Worm (Caenorhabditis elegans) whole organism, young adult: ENCODE data around the gene F35C11.3.
A peak's percentile ranks its signal among the peaks of the same experiment; 100 is the strongest.

Source experiments
- B0336.3 ChIP-seq: fragments of 200-800 bp; sonication (Bioruptor generic); IDR thresholded peaks from 2 replicates; pipeline ENCODE4 v1.3.6; 2022; ENCODE audit warnings: missing genetic modification characterization, missing compliant biosample characterization
- C06A6.2 ChIP-seq: fragments of 200-800 bp; sonication (Bioruptor generic); conservative IDR thresholded peaks from 2 replicates; pipeline ENCODE4 v1.3.6; 2022; ENCODE audit warnings: missing genetic modification characterization, missing compliant biosample characterization
- D2030.7 ChIP-seq: fragments of 200-800 bp; sonication (Bioruptor generic); IDR thresholded peaks from 2 replicates; pipeline ENCODE4 v1.3.6; 2022; ENCODE audit warnings: missing genetic modification reagents, missing genetic modification characterization, missing compliant biosample characterization
- F33H1.4 ChIP-seq: fragments of 200-800 bp; sonication (Bioruptor generic); IDR thresholded peaks from 2 replicates; pipeline ENCODE4 v1.3.6; 2022; ENCODE audit warnings: missing genetic modification reagents, missing genetic modification characterization, missing compliant biosample characterization
- F37B4.10 ChIP-seq: fragments of 200-800 bp; sonication (Bioruptor generic); IDR thresholded peaks from 2 replicates; pipeline ENCODE4 v1.3.6; 2022; ENCODE audit warnings: missing genetic modification characterization, missing compliant biosample characterization
- F49E8.2 ChIP-seq: sonication (generic microtip); optimal IDR thresholded peaks from 3 replicates; lab custom pipeline; 2017; ENCODE audit warnings: missing genetic modification characterization, mild to moderate bottlenecking, missing compliant biosample characterization, antibody characterized with exemption, moderate library complexity; ENCODE audit not compliant: insufficient read depth
- F57A8.1 ChIP-seq: fragments of 200-800 bp; sonication (Bioruptor generic); optimal IDR thresholded peaks from 2 replicates; lab custom pipeline; 2018; ENCODE audit warnings: mild to moderate bottlenecking, missing genetic modification characterization, moderate library complexity, missing compliant biosample characterization
- Y79H2A.3 ChIP-seq: fragments of 200-800 bp; sonication (Bioruptor generic); conservative IDR thresholded peaks from 2 replicates; pipeline ENCODE4 v1.3.6; 2022; ENCODE audit warnings: missing genetic modification reagents, missing genetic modification characterization, missing compliant biosample characterization
- akir-1 ChIP-seq: fragments of 200-800 bp; sonication (Bioruptor generic); optimal IDR thresholded peaks from 2 replicates; lab custom pipeline; 2018; ENCODE audit warnings: mild to moderate bottlenecking, missing genetic modification characterization, moderate library complexity, missing compliant biosample characterization
- ama-1 ChIP-seq, 3 experiments: fragments of 150-350 bp in 1 of 3; sonication (generic microtip) in 2 of 3; optimal IDR thresholded peaks; 2 replicates each; lab custom pipeline; 2014 to 2018; ENCODE audit warnings: missing biosample characterization in 2 of 3, missing genetic modification characterization in 2 of 3, missing genetic modification reagents in 2 of 3
- aptf-3 ChIP-seq: fragments of 200-800 bp; sonication (Bioruptor generic); IDR thresholded peaks from 2 replicates; pipeline ENCODE4 v1.3.6; 2022; ENCODE audit warnings: missing genetic modification characterization, missing compliant biosample characterization
- athp-1 ChIP-seq: sonication (generic microtip); optimal IDR thresholded peaks from 2 replicates; lab custom pipeline; 2017; ENCODE audit warnings: mild to moderate bottlenecking, missing genetic modification characterization, missing compliant biosample characterization
- bed-1 ChIP-seq: fragments of 200-800 bp; sonication (Bioruptor generic); IDR thresholded peaks from 2 replicates; pipeline ENCODE4 v1.3.6; 2022; ENCODE audit warnings: missing genetic modification reagents, missing genetic modification characterization, missing compliant biosample characterization
- ceh-100 ChIP-seq: fragments of 200-800 bp; sonication (Bioruptor generic); IDR thresholded peaks from 2 replicates; pipeline ENCODE4 v1.3.6; 2022; ENCODE audit warnings: missing genetic modification reagents, missing genetic modification characterization, missing compliant biosample characterization
- ceh-58 ChIP-seq: fragments of 200-800 bp; sonication (Bioruptor generic); IDR thresholded peaks from 2 replicates; pipeline ENCODE4 v1.3.6; 2022; ENCODE audit warnings: missing genetic modification characterization, missing compliant biosample characterization
- chd-7 ChIP-seq: sonication (generic microtip); optimal IDR thresholded peaks from 2 replicates; lab custom pipeline; 2016; ENCODE audit warnings: mild to moderate bottlenecking, missing genetic modification characterization, moderate library complexity, missing compliant biosample characterization
- dpff-1 ChIP-seq: sonication (generic microtip); optimal IDR thresholded peaks from 2 replicates; lab custom pipeline; 2017; ENCODE audit warnings: mild to moderate bottlenecking, missing genetic modification characterization, missing compliant biosample characterization
- egl-44 ChIP-seq: fragments of 200-800 bp; sonication (Bioruptor generic); IDR thresholded peaks from 2 replicates; pipeline ENCODE4 v1.3.6; 2022; ENCODE audit warnings: missing genetic modification reagents, missing genetic modification characterization, missing compliant biosample characterization
- him-1 ChIP-seq: sonication (generic microtip); optimal IDR thresholded peaks from 2 replicates; lab custom pipeline; 2016; ENCODE audit warnings: missing genotype, missing genetic modification reagents, missing genetic modification characterization, missing compliant biosample characterization
- hmg-1.2 ChIP-seq: fragments of 200-800 bp; sonication (Bioruptor generic); IDR thresholded peaks from 2 replicates; pipeline ENCODE4 v1.3.6; 2022; ENCODE audit warnings: missing genetic modification reagents, missing genetic modification characterization, missing compliant biosample characterization
- hrde-1 ChIP-seq: sonication (generic microtip); optimal IDR thresholded peaks from 2 replicates; lab custom pipeline; 2016; ENCODE audit warnings: missing genetic modification characterization, mild to moderate bottlenecking, missing compliant biosample characterization, moderate library complexity, missing genotype, missing genetic modification reagents, borderline replicate concordance
- lag-1 ChIP-seq: fragments of 200-800 bp; sonication (Bioruptor generic); IDR thresholded peaks from 2 replicates; pipeline ENCODE4 v1.3.6; 2022; ENCODE audit warnings: missing genetic modification reagents, missing genetic modification characterization, missing compliant biosample characterization
- let-526 ChIP-seq: fragments of 200-800 bp; sonication (Bioruptor generic); IDR thresholded peaks from 2 replicates; pipeline ENCODE4 v1.3.6; 2022; ENCODE audit warnings: missing genetic modification reagents, missing genetic modification characterization, missing compliant biosample characterization
- let-607 ChIP-seq, 2 experiments: fragments of 200-800 bp in 1 of 2; sonication (Bioruptor generic) in 1 of 2; sonication (generic microtip) in 1 of 2; optimal IDR thresholded peaks; 2 replicates each; lab custom pipeline; 2016 to 2018; ENCODE audit warnings: mild to moderate bottlenecking in 2 of 2, missing compliant biosample characterization in 2 of 2, missing genetic modification characterization in 2 of 2, moderate library complexity in 2 of 2, missing genotype in 1 of 2
- lin-54 ChIP-seq: fragments of 200-800 bp; sonication (Bioruptor generic); optimal IDR thresholded peaks from 2 replicates; lab custom pipeline; 2018; ENCODE audit warnings: mild to moderate bottlenecking, missing genetic modification characterization, missing compliant biosample characterization
- lir-1 ChIP-seq: fragments of 200-800 bp; sonication (Bioruptor generic); conservative IDR thresholded peaks from 2 replicates; pipeline ENCODE4 v1.3.6; 2022; ENCODE audit warnings: missing genetic modification reagents, missing genetic modification characterization, missing compliant biosample characterization
- lsl-1 ChIP-seq: fragments of 200-800 bp; sonication (Bioruptor generic); optimal IDR thresholded peaks from 2 replicates; lab custom pipeline; 2018; ENCODE audit warnings: mild to moderate bottlenecking, missing genetic modification characterization, moderate library complexity, missing compliant biosample characterization
- lsy-27 ChIP-seq: sonication (generic microtip); optimal IDR thresholded peaks from 2 replicates; lab custom pipeline; 2017; ENCODE audit warnings: missing genetic modification characterization, mild to moderate bottlenecking, missing compliant biosample characterization, antibody characterized with exemption, missing genotype, borderline replicate concordance; ENCODE audit not compliant: insufficient read depth
- madf-6 ChIP-seq: fragments of 200-800 bp; sonication (Bioruptor generic); IDR thresholded peaks from 2 replicates; pipeline ENCODE4 v1.3.6; 2022; ENCODE audit warnings: missing genetic modification reagents, missing genetic modification characterization, missing compliant biosample characterization
- madf-8 ChIP-seq: fragments of 200-800 bp; sonication (Bioruptor generic); conservative IDR thresholded peaks from 2 replicates; pipeline ENCODE4 v1.3.6; 2022; ENCODE audit warnings: missing genetic modification reagents, missing genetic modification characterization, missing compliant biosample characterization
- mes-4 ChIP-seq: sonication (generic microtip); optimal IDR thresholded peaks from 2 replicates; lab custom pipeline; 2016; ENCODE audit warnings: missing genotype, missing genetic modification characterization, missing compliant biosample characterization
- nfyb-1 ChIP-seq: fragments of 200-800 bp; sonication (Bioruptor generic); IDR thresholded peaks from 2 replicates; pipeline ENCODE4 v1.3.6; 2022; ENCODE audit warnings: missing genetic modification reagents, missing genetic modification characterization, missing compliant biosample characterization
- nhr-80 ChIP-seq: sonication (generic microtip); optimal IDR thresholded peaks from 2 replicates; lab custom pipeline; 2016; ENCODE audit warnings: missing genetic modification characterization, missing compliant biosample characterization
- nhr-90 ChIP-seq: sonication (generic microtip); optimal IDR thresholded peaks from 2 replicates; lab custom pipeline; 2016; ENCODE audit warnings: missing genotype, mild to moderate bottlenecking, missing genetic modification characterization, missing compliant biosample characterization
- rcor-1 ChIP-seq: fragments of 200-800 bp; sonication (Bioruptor generic); IDR thresholded peaks from 2 replicates; pipeline ENCODE4 v1.3.6; 2022; ENCODE audit warnings: missing genetic modification reagents, missing genetic modification characterization, missing compliant biosample characterization
- rpc-1 ChIP-seq, 2 experiments: fragments of 150-350 bp in 1 of 2; sonication (generic microtip) in 1 of 2; optimal IDR thresholded peaks; 2 replicates each; lab custom pipeline; 2014 to 2018; ENCODE audit warnings: missing biosample characterization in 1 of 2, missing genetic modification characterization in 1 of 2, missing genetic modification reagents in 1 of 2, missing genotype in 1 of 2
- tbx-9 ChIP-seq: sonication (generic microtip); optimal IDR thresholded peaks from 2 replicates; lab custom pipeline; 2016; ENCODE audit warnings: borderline replicate concordance, missing genetic modification characterization, inconsistent platforms, missing compliant biosample characterization
- tlf-1 ChIP-seq: fragments of 200-800 bp; sonication (Bioruptor generic); optimal IDR thresholded peaks from 2 replicates; lab custom pipeline; 2018; ENCODE audit warnings: mild to moderate bottlenecking, missing genetic modification characterization, missing compliant biosample characterization
- unc-130 ChIP-seq: sonication (generic microtip); optimal IDR thresholded peaks from 2 replicates; lab custom pipeline; 2016; ENCODE audit warnings: missing genetic modification reagents, missing genetic modification characterization, missing compliant biosample characterization
- unc-62 ChIP-seq: fragments of 150-350 bp; optimal IDR thresholded peaks from 2 replicates; lab custom pipeline; 2014; ENCODE audit warnings: missing biosample characterization, missing genetic modification reagents, missing genetic modification characterization
- xnd-1 ChIP-seq: sonication (generic microtip); optimal IDR thresholded peaks from 2 replicates; lab custom pipeline; 2016; ENCODE audit warnings: missing genotype, missing genetic modification reagents, missing genetic modification characterization, missing compliant biosample characterization
- zfh-2 ChIP-seq: fragments of 200-800 bp; sonication (Bioruptor generic); conservative IDR thresholded peaks from 2 replicates; pipeline ENCODE4 v1.3.6; 2022; ENCODE audit warnings: missing genetic modification reagents, missing genetic modification characterization, missing compliant biosample characterization
- ztf-22 ChIP-seq: fragments of 200-800 bp; sonication (Bioruptor generic); optimal IDR thresholded peaks from 2 replicates; lab custom pipeline; 2018; ENCODE audit warnings: mild to moderate bottlenecking, missing genetic modification characterization, moderate library complexity, missing compliant biosample characterization
- ztf-28 ChIP-seq: fragments of 200-800 bp; sonication (Bioruptor generic); IDR thresholded peaks from 2 replicates; pipeline ENCODE4 v1.3.6; 2022; ENCODE audit warnings: missing genetic modification reagents, missing genetic modification characterization, missing compliant biosample characterization
- ztf-3 ChIP-seq: fragments of 200-800 bp; sonication (Bioruptor generic); optimal IDR thresholded peaks from 2 replicates; lab custom pipeline; 2018; ENCODE audit warnings: mild to moderate bottlenecking, missing genetic modification characterization, missing compliant biosample characterization

Gene F35C11.3

DNA sequence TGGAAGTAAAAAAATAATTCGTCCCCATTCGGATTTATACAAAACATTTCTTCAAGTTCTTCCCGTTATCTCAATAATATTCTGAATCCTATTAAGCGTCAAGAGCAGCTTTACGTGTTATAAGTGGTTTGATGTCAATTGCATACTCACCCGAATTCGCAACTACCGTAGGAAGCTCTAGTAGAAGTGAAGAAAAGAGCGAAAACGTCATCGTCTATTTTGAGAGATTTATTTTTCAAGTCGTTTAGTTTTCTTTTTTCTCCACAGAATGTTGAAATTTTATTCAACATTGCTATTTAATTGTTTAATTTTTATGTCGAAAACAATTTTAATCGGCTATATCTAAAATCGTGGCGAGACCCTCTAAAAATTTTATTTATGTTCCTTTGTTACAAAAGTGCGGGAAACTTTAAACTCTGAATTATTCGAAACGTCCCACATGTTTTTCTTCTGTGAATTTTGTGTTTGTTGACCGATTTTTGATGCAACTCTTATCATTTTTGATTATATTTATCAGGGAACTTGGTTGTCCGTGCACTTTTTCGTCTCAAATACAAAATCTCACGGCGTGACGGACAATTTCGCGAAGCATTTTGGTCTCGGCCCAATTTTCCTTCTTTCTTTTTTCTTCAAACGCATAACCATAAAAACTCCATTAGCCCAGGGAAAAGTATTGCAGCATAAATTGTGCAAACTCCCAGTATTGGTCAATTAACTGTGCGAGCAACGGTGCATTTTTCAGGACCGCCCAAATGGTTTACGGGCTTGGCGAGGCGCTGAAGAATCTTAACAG, 23.5 kb downstream of the F35C11.3 start, which contains the start of gene tdc-1 (continued):
- TF ChIP-seq him-1 (tag; lab: Kevin White, UChicago): peak; percentile 31
- no peak for TF ChIP-seq F57A8.1 (GFP tag; lab: Kevin White, UChicago)
- TF ChIP-seq lsl-1: peak; percentile 90
- TF ChIP-seq F37B4.10 (GFP tag; lab: Robert Waterston, UW): no peak
- no peak for TF ChIP-seq C06A6.2 (GFP tag; lab: Robert Waterston, UW)
- peak; percentile 88 for TF ChIP-seq F33H1.4
- TF ChIP-seq D2030.7 (GFP tag; lab: Robert Waterston, UW): peak; percentile 51
- TF ChIP-seq hmg-1.2 (GFP tag; lab: Robert Waterston, UW): no peak
- no peak for TF ChIP-seq chd-7
- peak; percentile 88 for TF ChIP-seq xnd-1 (tag; lab: Kevin White, UChicago)
- TF ChIP-seq egl-44 (GFP tag; lab: Robert Waterston, UW): no peak
- peak; percentile 76 for TF ChIP-seq madf-8 (GFP tag; lab: Robert Waterston, UW)
- no peak for TF ChIP-seq lag-1
- no peak for TF ChIP-seq Y79H2A.3 (GFP tag; lab: Robert Waterston, UW)
- no peak for TF ChIP-seq akir-1 (GFP tag; lab: Kevin White, UChicago)
- no peak for TF ChIP-seq tlf-1 (GFP tag; lab: Kevin White, UChicago)
- no peak for TF ChIP-seq unc-62
- no peak for TF ChIP-seq ztf-28 (GFP tag; lab: Robert Waterston, UW)
- no peak for TF ChIP-seq ztf-3 (GFP tag; lab: Kevin White, UChicago)

DNA sequence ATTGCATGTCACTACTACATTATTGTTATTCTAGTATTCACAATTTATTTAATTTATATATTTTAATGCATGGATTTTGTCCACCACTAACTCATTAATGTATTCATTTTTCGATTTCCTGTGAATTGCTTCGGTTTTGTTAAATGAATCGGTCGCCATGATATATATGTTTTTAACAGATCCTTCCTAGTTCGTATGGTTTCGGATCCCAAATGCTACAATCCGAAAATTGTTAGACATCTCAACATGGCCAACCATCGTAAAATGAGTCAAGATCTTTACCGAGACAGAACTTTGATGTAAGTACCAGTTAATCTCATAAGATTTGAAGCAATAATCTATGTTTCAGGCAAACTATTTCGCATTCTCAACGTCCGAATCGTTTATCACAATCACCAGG, 26.5 kb downstream of the F35C11.3 start:
- TF ChIP-seq him-1 (tag; lab: Kevin White, UChicago): peak; percentile 20
- no peak for TF ChIP-seq ama-1 (optimal IDR thresholded peaks at IDR 0.05; lab: Kevin White, UChicago)
- TF ChIP-seq ama-1 (GFP tag; optimal IDR thresholded peaks at IDR 0.05; lab: Kevin White, UChicago): peak in 1 of 2 experiments; percentile 2
- TF ChIP-seq hrde-1 (tag; lab: Kevin White, UChicago): peak; percentile 29
- TF ChIP-seq zfh-2: no peak
- TF ChIP-seq tbx-9 (tag; lab: Kevin White, UChicago): no peak
- no peak for TF ChIP-seq let-607 (tag; optimal IDR thresholded peaks at IDR 0.05; lab: Kevin White, UChicago)
- TF ChIP-seq rcor-1 (GFP tag; lab: Robert Waterston, UW): peak; percentile 20; the same call in 1 of the 2 replicates
- TF ChIP-seq athp-1 (tag; lab: Kevin White, UChicago): peak; percentile 29
- peak; percentile 64; the same call in 1 of the 2 replicates for TF ChIP-seq B0336.3
- TF ChIP-seq unc-130: peak; percentile 25
- no peak for TF ChIP-seq lir-1 (GFP tag; lab: Robert Waterston, UW)
- peak; percentile 13 for TF ChIP-seq lin-54 (GFP tag; lab: Kevin White, UChicago)
- no peak for TF ChIP-seq nhr-90 (tag; lab: Kevin White, UChicago)
- no peak for TF ChIP-seq mes-4 (tag; lab: Kevin White, UChicago)
- TF ChIP-seq madf-6 (GFP tag; lab: Robert Waterston, UW): peak; percentile 65
- no peak for TF ChIP-seq nfyb-1 (GFP tag; lab: Robert Waterston, UW)
- TF ChIP-seq ceh-100 (GFP tag; lab: Robert Waterston, UW): no peak
- no peak for TF ChIP-seq nhr-80 (tag; lab: Kevin White, UChicago)
- TF ChIP-seq let-526 (GFP tag; lab: Robert Waterston, UW): no peak
- peak; percentile 64 for TF ChIP-seq F49E8.2
- no peak for TF ChIP-seq ztf-22
- TF ChIP-seq ceh-58 (GFP tag; lab: Robert Waterston, UW): no peak
- peak; percentile 44 for TF ChIP-seq xnd-1 (tag; lab: Kevin White, UChicago)
- TF ChIP-seq C06A6.2 (GFP tag; lab: Robert Waterston, UW): no peak
- TF ChIP-seq dpff-1: no peak
- TF ChIP-seq bed-1 (GFP tag; lab: Robert Waterston, UW): no peak
- no peak for TF ChIP-seq ztf-3 (GFP tag; lab: Kevin White, UChicago)
- TF ChIP-seq aptf-3 (GFP tag; lab: Robert Waterston, UW): no peak
- TF ChIP-seq rpc-1 (optimal IDR thresholded peaks at IDR 0.05; lab: Kevin White, UChicago): no peak
- no peak for TF ChIP-seq rpc-1 (tag; optimal IDR thresholded peaks at IDR 0.05; lab: Kevin White, UChicago)
- TF ChIP-seq tlf-1 (GFP tag; lab: Kevin White, UChicago): peak; percentile 47
- TF ChIP-seq lsy-27 (tag; lab: Kevin White, UChicago): no peak
